Fruit fly (Drosophila melanogaster) whole organism, embryonic: ENCODE data around the gene CG2685.

Experiments
- CG12769 ChIP-seq: fragments of 200-800 bp; sonication (Bioruptor generic); optimal IDR thresholded peaks from 2 replicates; lab custom pipeline; 2019; ENCODE audit warnings: missing biosample characterization, mild to moderate bottlenecking, missing genetic modification characterization, moderate library complexity
- CG13894 ChIP-seq: fragments of 200-800 bp; sonication (Bioruptor generic); optimal IDR thresholded peaks from 3 replicates; lab custom pipeline; 2018; ENCODE audit warnings: missing biosample characterization, mild to moderate bottlenecking, missing genetic modification characterization, moderate library complexity
- ranshi ChIP-seq: fragments of 200-800 bp; sonication (Bioruptor generic); IDR thresholded peaks from 2 replicates; pipeline ENCODE4 v1.3.6; 2022; ENCODE audit warnings: missing biosample characterization, missing genetic modification characterization
- rib ChIP-seq: fragments of 200-800 bp; sonication (Bioruptor generic); IDR thresholded peaks from 2 replicates; pipeline ENCODE4 v1.3.6; 2022; ENCODE audit warnings: missing biosample characterization, missing genetic modification characterization
- sima ChIP-seq: fragments of 200-800 bp; sonication (Bioruptor generic); optimal IDR thresholded peaks from 2 replicates; lab custom pipeline; 2016; ENCODE audit warnings: missing biosample characterization, missing genetic modification characterization

dm6 chrX:2698064-2698894 is 15.5 kb downstream of the CG2685 start, which contains the start of the genes Spg7 and Lint-O:
- TF ChIP-seq CG13894 (tag; lab: Kevin White, UChicago) (no peak), CG12769 (tag; lab: Kevin White, UChicago) (no peak), sima (GFP tag; lab: Kevin White, UChicago) (no peak), ranshi (GFP tag; lab: Robert Waterston, UW) (no peak), rib (GFP tag; lab: Robert Waterston, UW) (no peak)
